Worm (Caenorhabditis elegans): ENCODE measurements around the gene srxa-15.

- TF ChIP-seq unc-39 (tag; optimal IDR thresholded peaks at IDR 0.05) (no peak), nhr-237 (tag; optimal IDR thresholded peaks at IDR 0.05) (no peak), unc-62 (GFP tag; optimal IDR thresholded peaks at IDR 0.05) (no peak), sem-2 (GFP tag; optimal IDR thresholded peaks at IDR 0.05) (no peak)
Measured at ce11 chrV:20618632-20619031, 23.4 kb upstream of the srxa-15 start, which contains the start of gene F46B3.7.

All from whole organism, mixed stage, embryonic.